Worm (Caenorhabditis elegans) whole organism, L4 larva: ENCODE data around the gene fbxb-18.

Source experiments
- F26F4.8 ChIP-seq: fragments of 200-800 bp; sonication (Bioruptor generic); conservative IDR thresholded peaks from 2 replicates; pipeline ENCODE4 v1.3.6; 2022; ENCODE audit warnings: missing genetic modification characterization, missing compliant biosample characterization
- F44E2.7 ChIP-seq: fragments of 200-800 bp; sonication (Bioruptor generic); IDR thresholded peaks from 2 replicates; pipeline ENCODE4 v2.1.2; 2022; ENCODE audit warnings: missing genetic modification characterization, missing compliant biosample characterization
- F49E8.2 ChIP-seq: sonication (generic microtip); optimal IDR thresholded peaks from 2 replicates; lab custom pipeline; 2016; ENCODE audit warnings: missing compliant biosample characterization, mild to moderate bottlenecking, missing genetic modification characterization, borderline replicate concordance
- Y48G9A.11 ChIP-seq: fragments of 200-800 bp; sonication (Bioruptor generic); IDR thresholded peaks from 2 replicates; pipeline ENCODE4 v1.3.6; 2022; ENCODE audit warnings: missing genetic modification reagents, missing genetic modification characterization, missing compliant biosample characterization
- Y75B8A.6 ChIP-seq: fragments of 200-800 bp; sonication (Bioruptor generic); IDR thresholded peaks from 2 replicates; pipeline ENCODE4 v1.3.6; 2022; ENCODE audit warnings: missing genetic modification reagents, missing genetic modification characterization, missing compliant biosample characterization
- ZK337.2 ChIP-seq: fragments of 200-800 bp; sonication (Bioruptor generic); IDR thresholded peaks from 2 replicates; pipeline ENCODE4 v1.3.6; 2022; ENCODE audit warnings: missing genetic modification reagents, missing genetic modification characterization, missing compliant biosample characterization
- aha-1 ChIP-seq: fragments of 150-350 bp; peaks from one replicate; lab custom pipeline; 2014; ENCODE audit warnings: missing biosample characterization, missing genetic modification characterization
- ceh-20 ChIP-seq: fragments of 200-800 bp; sonication (Bioruptor generic); IDR thresholded peaks from 2 replicates; pipeline ENCODE4 v1.3.6; 2022; ENCODE audit warnings: missing genetic modification reagents, missing genetic modification characterization, missing compliant biosample characterization
- ceh-44 ChIP-seq: fragments of 200-800 bp; sonication (Bioruptor generic); IDR thresholded peaks from 2 replicates; pipeline ENCODE4 v1.3.6; 2022; ENCODE audit warnings: missing genetic modification reagents, missing genetic modification characterization, missing compliant biosample characterization
- ceh-62 ChIP-seq: sonication (generic microtip); optimal IDR thresholded peaks from 2 replicates; lab custom pipeline; 2017; ENCODE audit warnings: missing biosample characterization, missing genetic modification characterization
- ctbp-1 ChIP-seq: fragments of 200-800 bp; sonication (Bioruptor generic); IDR thresholded peaks from 2 replicates; pipeline ENCODE4 v1.3.6; 2022; ENCODE audit warnings: missing genetic modification reagents, missing genetic modification characterization, missing compliant biosample characterization
- daf-16 ChIP-seq, 3 experiments: sonication (generic microtip); optimal IDR thresholded peaks; 2 replicates each; lab custom pipeline; 2016 to 2017; ENCODE audit warnings: missing genetic modification characterization in 3 of 3, missing genetic modification reagents in 3 of 3, mild to moderate bottlenecking in 2 of 3, missing compliant biosample characterization in 2 of 3, missing biosample characterization in 1 of 3, moderate library complexity in 1 of 3
- daf-8 ChIP-seq: fragments of 200-800 bp; sonication (Bioruptor generic); IDR thresholded peaks from 2 replicates; pipeline ENCODE4 v1.3.6; 2022; ENCODE audit warnings: missing genetic modification characterization, missing compliant biosample characterization
- dmd-8 ChIP-seq: fragments of 200-800 bp; sonication (Bioruptor generic); IDR thresholded peaks from 2 replicates; pipeline ENCODE4 v1.3.6; 2022; ENCODE audit warnings: missing genetic modification characterization, missing compliant biosample characterization
- dmd-9 ChIP-seq: fragments of 200-800 bp; sonication (Bioruptor generic); IDR thresholded peaks from 2 replicates; pipeline ENCODE4 v1.3.6; 2022; ENCODE audit warnings: missing genetic modification reagents, missing genetic modification characterization, missing compliant biosample characterization
- egl-43 ChIP-seq: fragments of 200-800 bp; sonication (Bioruptor generic); IDR thresholded peaks from 2 replicates; pipeline ENCODE4 v1.3.6; 2022; ENCODE audit warnings: missing genetic modification reagents, missing genetic modification characterization, missing compliant biosample characterization
- fkh-10 ChIP-seq: fragments of 150-350 bp; optimal IDR thresholded peaks from 2 replicates; lab custom pipeline; 2014; ENCODE audit warnings: missing biosample characterization, missing genetic modification reagents, missing genetic modification characterization
- hmg-1.1 ChIP-seq: fragments of 200-800 bp; sonication (Bioruptor generic); IDR thresholded peaks from 2 replicates; pipeline ENCODE4 v1.3.6; 2022; ENCODE audit warnings: missing genetic modification reagents, missing genetic modification characterization, missing compliant biosample characterization
- lin-15B ChIP-seq: fragments of 150-350 bp; sonication (generic microtip); optimal IDR thresholded peaks from 3 replicates; lab custom pipeline; 2014; ENCODE audit warnings: missing biosample characterization, missing genetic modification characterization
- lin-38 ChIP-seq: fragments of 200-800 bp; sonication (Bioruptor generic); IDR thresholded peaks from 2 replicates; pipeline ENCODE4 v1.3.6; 2022; ENCODE audit warnings: missing genetic modification reagents, missing genetic modification characterization, missing compliant biosample characterization
- lsy-2 ChIP-seq, 2 experiments: fragments of 150-350 bp in 1 of 2; sonication (generic microtip) in 1 of 2; optimal IDR thresholded peaks; 2 replicates each; lab custom pipeline; 2014 to 2017; ENCODE audit warnings: missing biosample characterization in 2 of 2, missing genetic modification characterization in 2 of 2
- mep-1 ChIP-seq: fragments of 150-350 bp; sonication (generic microtip); optimal IDR thresholded peaks from 3 replicates; lab custom pipeline; 2014; ENCODE audit warnings: missing biosample characterization, missing genetic modification characterization
- nhr-10 ChIP-seq: fragments of 150-350 bp; optimal IDR thresholded peaks from 2 replicates; lab custom pipeline; 2014; ENCODE audit warnings: missing biosample characterization, missing genetic modification characterization
- nhr-102 ChIP-seq: sonication (generic microtip); optimal IDR thresholded peaks from 2 replicates; lab custom pipeline; 2016; ENCODE audit warnings: mild to moderate bottlenecking, missing genetic modification characterization, moderate library complexity, missing compliant biosample characterization
- nhr-237 ChIP-seq: sonication (generic microtip); optimal IDR thresholded peaks from 2 replicates; lab custom pipeline; 2017; ENCODE audit warnings: missing biosample characterization, missing genetic modification characterization
- nhr-25 ChIP-seq: sonication (generic microtip); optimal IDR thresholded peaks from 2 replicates; lab custom pipeline; 2017; ENCODE audit warnings: missing genetic modification characterization, mild to moderate bottlenecking, missing compliant biosample characterization, antibody characterized with exemption, moderate library complexity, borderline replicate concordance; ENCODE audit not compliant: insufficient read depth
- nhr-48 ChIP-seq: sonication (generic microtip); optimal IDR thresholded peaks from 2 replicates; lab custom pipeline; 2016; ENCODE audit warnings: mild to moderate bottlenecking, missing genetic modification characterization, missing compliant biosample characterization
- pqm-1 ChIP-seq: sonication (generic microtip); optimal IDR thresholded peaks from 2 replicates; lab custom pipeline; 2017; ENCODE audit warnings: missing biosample characterization, missing genetic modification characterization
- set-16 ChIP-seq: fragments of 200-800 bp; sonication (Bioruptor generic); IDR thresholded peaks from 2 replicates; pipeline ENCODE4 v1.3.6; 2022; ENCODE audit warnings: missing genetic modification reagents, missing genetic modification characterization, missing compliant biosample characterization
- snpc-4 ChIP-seq: fragments of 150-350 bp; optimal IDR thresholded peaks from 2 replicates; lab custom pipeline; 2014; ENCODE audit warnings: missing biosample characterization, missing genetic modification characterization
- spr-3 ChIP-seq: fragments of 200-800 bp; sonication (Bioruptor generic); optimal IDR thresholded peaks from 2 replicates; lab custom pipeline; 2018; ENCODE audit warnings: mild to moderate bottlenecking, missing genetic modification characterization, missing compliant biosample characterization
- tag-97 ChIP-seq: fragments of 200-800 bp; sonication (Bioruptor generic); IDR thresholded peaks from 2 replicates; pipeline ENCODE4 v1.3.6; 2022; ENCODE audit warnings: missing genetic modification characterization, missing compliant biosample characterization
- zag-1 ChIP-seq: fragments of 150-350 bp; optimal IDR thresholded peaks from 2 replicates; lab custom pipeline; 2014; ENCODE audit warnings: missing biosample characterization, missing genetic modification characterization
- zfp-2 ChIP-seq: sonication (generic microtip); optimal IDR thresholded peaks from 2 replicates; lab custom pipeline; 2016; ENCODE audit warnings: mild to moderate bottlenecking, missing genetic modification characterization, missing compliant biosample characterization
- ztf-11 ChIP-seq: fragments of 150-350 bp; optimal IDR thresholded peaks from 2 replicates; lab custom pipeline; 2014; ENCODE audit warnings: missing biosample characterization, missing genetic modification characterization

fbxb-18 gene

DNA sequence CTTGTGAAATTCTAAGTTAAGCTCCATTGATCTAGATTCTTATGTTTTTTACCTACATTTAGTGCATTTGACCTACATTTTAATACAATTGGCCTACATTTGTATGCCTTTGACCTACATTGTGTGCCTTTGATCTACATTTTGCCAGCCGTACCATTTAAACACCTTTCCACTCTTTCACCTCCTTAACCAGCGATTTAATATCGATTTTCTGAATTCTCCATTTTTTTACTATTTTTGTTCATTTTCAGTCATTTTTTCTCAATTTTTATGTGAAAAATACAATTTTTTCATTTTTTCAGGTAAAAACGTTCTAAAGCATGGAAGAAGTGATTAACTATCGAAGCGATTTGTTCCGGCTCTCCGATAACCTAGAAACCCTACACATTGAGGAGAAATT is 24.2 kb upstream of the fbxb-18 start, which contains the start of gene btb-7:
TSS of gene btb-7 (plus strand) at position 301 of the 400 bp plus-strand sequence.
- TF ChIP-seq daf-8 (GFP tag; lab: Robert Waterston, UW) (no peak), fkh-10 (no peak), Y75B8A.6 (GFP tag; lab: Robert Waterston, UW) (no peak), ceh-44 (GFP tag; lab: Robert Waterston, UW) (no peak), lsy-2 (tag; optimal IDR thresholded peaks at IDR 0.05; lab: Kevin White, UChicago) (no peak), egl-43 (no peak), nhr-10 (tag; lab: Kevin White, UChicago) (no peak), zfp-2 (tag; lab: Kevin White, UChicago) (no peak)

- TF ChIP-seq Y48G9A.11 (no peak), aha-1 (tag; lab: Kevin White, UChicago) (peak; percentile 28)
These were observed 21.2 kb upstream of the fbxb-18 start, which contains the start of gene fbxa-184 for ce11 chrII:1709959-1710358. TSS of gene fbxa-184 (plus strand) at chrII:1710259.

DNA sequence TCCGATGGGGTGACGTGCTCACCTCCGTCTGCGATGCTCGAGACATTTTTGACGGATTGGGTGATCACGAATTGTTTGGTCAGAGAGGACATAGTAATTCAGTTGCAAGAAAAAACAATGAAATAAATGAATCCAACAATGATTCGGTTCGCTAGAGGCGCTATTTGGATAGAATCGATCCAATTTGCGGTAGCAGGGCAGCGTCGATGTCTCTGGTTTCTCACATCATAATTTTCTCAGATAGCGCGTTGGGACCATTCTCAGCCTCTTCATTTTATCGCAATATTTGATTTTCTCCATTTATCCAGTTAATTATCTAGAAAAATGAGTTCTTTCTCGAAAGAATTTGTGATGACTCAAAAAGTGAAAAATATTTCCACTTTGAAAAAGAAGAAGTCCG is 17.7 kb upstream of the fbxb-18 start, which contains the start of gene sdz-18:
TSS of gene sdz-18 (minus strand) at position 101 of the 400 bp plus-strand sequence.
- TF ChIP-seq F44E2.7 (GFP tag; lab: Robert Waterston, UW) (no peak), aha-1 (tag; lab: Kevin White, UChicago) (peak; percentile 44)

DNA sequence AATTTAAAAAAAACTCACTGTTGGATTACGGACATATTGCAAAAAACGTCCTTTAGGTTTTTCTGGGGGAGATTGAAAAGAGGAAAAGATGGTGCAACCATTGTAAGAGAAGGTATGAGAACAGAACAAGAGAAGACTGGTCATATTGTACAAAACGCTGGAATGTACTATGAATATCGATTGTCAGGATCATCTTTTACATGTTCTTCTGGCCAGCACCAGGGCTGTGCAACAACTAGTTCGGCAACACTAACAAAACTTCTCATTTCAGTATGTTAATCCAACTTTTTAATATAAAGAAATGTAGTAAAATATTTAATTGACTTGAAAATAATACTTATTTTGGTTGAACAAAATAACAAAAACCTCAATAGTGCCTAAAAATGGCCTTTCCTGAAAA is 14.7 kb upstream of the fbxb-18 start, which contains the start of gene fbxb-47:
TSS of gene fbxb-47 (minus strand) at position 101 of the 400 bp plus-strand sequence.
- no peak for TF ChIP-seq hmg-1.1
- no peak for TF ChIP-seq nhr-10 (tag; lab: Kevin White, UChicago)
- TF ChIP-seq lin-38 (GFP tag; lab: Robert Waterston, UW) = no peak
- no peak for TF ChIP-seq tag-97 (GFP tag; lab: Robert Waterston, UW)
- no peak for TF ChIP-seq nhr-25 (tag; lab: Kevin White, UChicago)
- TF ChIP-seq pqm-1 (tag; lab: Kevin White, UChicago) = no peak
- no peak for TF ChIP-seq snpc-4 (tag; lab: Kevin White, UChicago)
- no peak for TF ChIP-seq set-16 (GFP tag; lab: Robert Waterston, UW)
- TF ChIP-seq lin-15B = no peak
- TF ChIP-seq F44E2.7 (GFP tag; lab: Robert Waterston, UW) = no peak
- no peak for TF ChIP-seq F49E8.2 (tag; lab: Kevin White, UChicago)
- TF ChIP-seq mep-1 (tag; lab: Kevin White, UChicago) = no peak
- TF ChIP-seq daf-16 (GFP tag; optimal IDR thresholded peaks at IDR 0.05; lab: Kevin White, UChicago) = no peak
- no peak for TF ChIP-seq daf-16 (tag; optimal IDR thresholded peaks at IDR 0.05; lab: Kevin White, UChicago)
- TF ChIP-seq spr-3 (GFP tag; lab: Kevin White, UChicago) = no peak

ce11 chrII:1700518-1701091 is 11.9 kb upstream of the fbxb-18 start:
- 0 out of 2 replicates have a peak, but pooled peaks have one; percentile 48 for TF ChIP-seq dmd-8 (GFP tag; lab: Robert Waterston, UW)

DNA sequence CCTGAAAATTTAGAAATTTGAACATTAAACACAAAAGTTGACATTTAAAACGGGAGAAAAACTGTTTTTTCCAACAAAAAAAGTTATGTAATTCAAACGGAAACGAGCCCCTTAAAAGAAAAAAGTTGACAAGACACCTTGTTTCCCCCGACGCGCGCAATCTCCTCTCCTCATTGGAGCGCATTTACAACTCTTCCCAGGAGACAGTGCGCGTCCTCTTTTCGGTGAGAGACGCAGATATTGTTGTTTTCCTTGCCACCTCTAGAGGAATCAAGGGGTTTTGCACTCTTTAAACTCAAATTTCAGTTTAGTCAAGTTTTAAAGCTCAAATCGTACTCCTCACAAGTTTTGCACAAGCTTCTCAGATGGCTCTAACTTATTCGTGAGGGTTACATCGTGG is 7.1 kb upstream of the fbxb-18 start, which contains the start of gene F58E1.13:
TSS of gene F58E1.13 (minus strand) at position 12 of the 400 bp plus-strand sequence.
- TF ChIP-seq nhr-237 (tag; lab: Kevin White, UChicago) = no peak
- TF ChIP-seq Y75B8A.6 (GFP tag; lab: Robert Waterston, UW) = no peak
- TF ChIP-seq lin-38 (GFP tag; lab: Robert Waterston, UW) = no peak
- no peak for TF ChIP-seq F26F4.8

DNA sequence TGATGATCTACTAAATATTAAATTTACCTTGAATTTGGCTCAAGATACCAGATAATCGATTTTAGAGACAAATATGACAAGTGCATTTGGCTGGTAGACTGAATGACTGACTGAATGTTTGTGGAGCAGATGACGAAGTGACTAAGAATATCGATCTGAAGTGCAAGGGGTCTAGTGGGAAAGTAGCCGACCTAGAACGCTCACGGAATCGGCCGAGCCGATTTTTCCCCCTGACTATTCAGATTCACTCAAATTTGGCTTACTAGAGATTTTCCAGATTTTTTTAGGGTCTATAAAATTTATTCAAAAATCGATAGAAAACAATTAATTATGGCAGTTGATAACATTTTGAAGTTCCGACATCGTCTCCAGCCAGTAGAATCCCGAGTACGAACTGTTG is 5.8 kb upstream of the fbxb-18 start, which contains the start of gene fbxc-26:
TSS of gene fbxc-26 (minus strand) at position 101 of the 400 bp plus-strand sequence.
- no peak for TF ChIP-seq mep-1 (tag; lab: Kevin White, UChicago)
- TF ChIP-seq nhr-48 (tag; lab: Kevin White, UChicago) = no peak
- TF ChIP-seq zag-1 = no peak
- TF ChIP-seq dmd-9 = no peak
- TF ChIP-seq ctbp-1 (GFP tag; lab: Robert Waterston, UW) = no peak
- TF ChIP-seq snpc-4 (tag; lab: Kevin White, UChicago) = no peak
- TF ChIP-seq ztf-11 = no peak
- no peak for TF ChIP-seq ceh-62 (tag; lab: Kevin White, UChicago)
- TF ChIP-seq ZK337.2 (GFP tag; lab: Robert Waterston, UW) = no peak
- no peak for TF ChIP-seq ceh-20 (GFP tag; lab: Robert Waterston, UW)
- no peak for TF ChIP-seq nhr-102 (tag; lab: Kevin White, UChicago)
- TF ChIP-seq, all 104 proteins: peak for 0
